Fruit fly (Drosophila melanogaster): Measurements from ENCODE around the gene CG31269.

The CG31269 gene

DNA sequence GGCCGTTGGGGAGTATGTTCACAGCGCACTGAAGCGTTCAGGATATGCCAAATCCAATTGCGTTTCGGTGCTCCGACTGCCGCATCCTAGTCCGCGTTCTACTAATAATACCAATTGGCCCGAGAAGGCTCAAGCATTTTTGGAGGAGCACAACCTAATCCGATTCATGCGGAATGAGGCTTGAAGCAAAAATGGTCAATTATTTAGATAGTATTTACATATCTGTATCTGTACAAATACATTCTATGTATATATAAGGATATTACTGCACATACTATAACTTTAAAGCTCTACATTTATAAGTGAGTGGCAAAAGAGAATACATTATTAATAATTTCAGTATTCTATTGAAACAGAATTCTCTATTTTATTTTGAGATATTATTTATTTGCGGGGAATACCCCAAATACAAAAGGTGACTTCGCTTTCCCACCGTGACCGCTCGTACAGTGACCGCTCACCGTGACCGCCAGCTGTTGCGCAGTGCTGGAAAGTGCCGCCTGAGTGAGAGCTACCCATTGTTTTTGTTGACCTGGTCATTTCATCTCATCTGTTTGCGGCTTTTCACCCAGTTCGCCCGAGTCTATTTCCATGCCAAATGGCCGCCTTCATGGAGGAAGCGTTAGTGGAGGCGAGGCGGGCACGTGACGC lies 24.6 kb downstream of the CG31269 start, which contains the start of gene CG5292 (continued):
- TF ChIP-seq unc-4 (GFP tag; IDR thresholded peaks at IDR 0.05; ENCODE audit: partially characterized antibody), result peak; percentile 53; the same call in 1 of the 2 replicates
- TF ChIP-seq CG4820 (GFP tag; optimal IDR thresholded peaks at IDR 0.05), result peak; percentile 45
- 0 out of 2 replicates have a peak, but pooled peaks have one; percentile 36 for TF ChIP-seq Dref (GFP tag; IDR thresholded peaks at IDR 0.05)
- TF ChIP-seq CG12659 (GFP tag; optimal IDR thresholded peaks at IDR 0.05), result peak; percentile 69
- TF ChIP-seq CHES-1-like (GFP tag; optimal IDR thresholded peaks at IDR 0.05), result no peak
- peak; percentile 68 for TF ChIP-seq ftz-f1 (GFP tag; optimal IDR thresholded peaks at IDR 0.05)
- peak; percentile 88 for TF ChIP-seq ci (GFP tag; IDR thresholded peaks at IDR 0.05)
- peak; percentile 40; the same call in 1 of the 2 replicates for TF ChIP-seq cas (GFP tag; IDR thresholded peaks at IDR 0.05)

Data from whole organism, embryonic.